Comparison of ENCODE assay signal across 1 worm cellular context in genomic region chrV:4755308-4756029, ce11.
TF ChIP-seq lines count a peak whose summit lies in the region.

TSS of gene pgl-3 (plus strand) at chrV:4755979.

TF ChIP-seq in whole organism, young adult, 124 proteins besides CTCF, POLR2A, EP300 and RAD21 (continued from another document):
- no peak for TF ChIP-seq ets-4 (GFP tag; optimal IDR thresholded peaks at IDR 0.05; lab: Kevin White, UChicago)
- no peak for TF ChIP-seq attf-5 (GFP tag; optimal IDR thresholded peaks at IDR 0.05; lab: Kevin White, UChicago)
- no peak for TF ChIP-seq sdz-38 (tag; optimal IDR thresholded peaks at IDR 0.05; lab: Kevin White, UChicago)
- TF ChIP-seq hlh-26 (GFP tag; conservative IDR thresholded peaks at IDR 0.05; lab: Robert Waterston, UW) = no peak
- TF ChIP-seq let-607 (tag; optimal IDR thresholded peaks at IDR 0.05; lab: Kevin White, UChicago) = no peak
- no peak for TF ChIP-seq ceh-40 (GFP tag; IDR thresholded peaks at IDR 0.05; lab: Robert Waterston, UW)
- 0 out of 2 replicates have a peak, but pooled peaks have one; percentile 8 for TF ChIP-seq B0019.2 (GFP tag; conservative IDR thresholded peaks at IDR 0.05; lab: Robert Waterston, UW)
- TF ChIP-seq snpc-1.1 (tag; optimal IDR thresholded peaks at IDR 0.05; lab: Kevin White, UChicago; ENCODE audit: insufficient read depth) = peak; percentile 18
- TF ChIP-seq him-1 (tag; optimal IDR thresholded peaks at IDR 0.05; lab: Kevin White, UChicago) = peak; percentile 46
- TF ChIP-seq zim-3 (tag; optimal IDR thresholded peaks at IDR 0.05; lab: Kevin White, UChicago) = no peak
- TF ChIP-seq tlf-1 (GFP tag; optimal IDR thresholded peaks at IDR 0.05; lab: Kevin White, UChicago) = peak; percentile 48
- TF ChIP-seq unc-130 (GFP tag; optimal IDR thresholded peaks at IDR 0.05; lab: Kevin White, UChicago) = peak; percentile 11
- TF ChIP-seq madf-10 (tag; optimal IDR thresholded peaks at IDR 0.05; lab: Kevin White, UChicago) = no peak
- no peak for TF ChIP-seq dox-1 (GFP tag; IDR thresholded peaks at IDR 0.05; lab: Robert Waterston, UW)
- TF ChIP-seq pha-4 (tag; optimal IDR thresholded peaks at IDR 0.05; lab: Kevin White, UChicago) = no peak
- no peak for TF ChIP-seq chd-7 (tag; optimal IDR thresholded peaks at IDR 0.05; lab: Kevin White, UChicago)
- TF ChIP-seq lin-40 (tag; optimal IDR thresholded peaks at IDR 0.05; lab: Kevin White, UChicago) = no peak
- no peak for TF ChIP-seq nhr-90 (tag; optimal IDR thresholded peaks at IDR 0.05; lab: Kevin White, UChicago)
- TF ChIP-seq hmg-20 (GFP tag; IDR thresholded peaks at IDR 0.05; lab: Robert Waterston, UW) = no peak
- no peak for TF ChIP-seq mxl-1 (tag; optimal IDR thresholded peaks at IDR 0.05; lab: Kevin White, UChicago)
- peak; percentile 56 for TF ChIP-seq F49E8.2 (tag; optimal IDR thresholded peaks at IDR 0.05; lab: Kevin White, UChicago; ENCODE audit: insufficient read depth)
- peak; percentile 99 for TF ChIP-seq Y79H2A.3 (GFP tag; conservative IDR thresholded peaks at IDR 0.05; lab: Robert Waterston, UW)
- no peak for TF ChIP-seq rec-8 (tag; optimal IDR thresholded peaks at IDR 0.05; lab: Kevin White, UChicago)
- TF ChIP-seq hmg-1.2 (GFP tag; IDR thresholded peaks at IDR 0.05; lab: Robert Waterston, UW) = peak; percentile 34
- no peak for TF ChIP-seq die-1 (tag; optimal IDR thresholded peaks at IDR 0.05; lab: Kevin White, UChicago)
- TF ChIP-seq xnd-1 (tag; optimal IDR thresholded peaks at IDR 0.05; lab: Kevin White, UChicago) = peak; percentile 42
- peak; percentile 42; the same call in 1 of the 2 replicates for TF ChIP-seq Y56A3A.18 (GFP tag; IDR thresholded peaks at IDR 0.05; lab: Robert Waterston, UW)
- TF ChIP-seq lin-54 (GFP tag; optimal IDR thresholded peaks at IDR 0.05; lab: Kevin White, UChicago) = peak; percentile 52
- no peak for TF ChIP-seq hlh-12 (tag; optimal IDR thresholded peaks at IDR 0.05; lab: Kevin White, UChicago)
- peak; percentile 22 for TF ChIP-seq dpl-1 (GFP tag; optimal IDR thresholded peaks at IDR 0.05; lab: Kevin White, UChicago)
- TF ChIP-seq mes-4 (tag; optimal IDR thresholded peaks at IDR 0.05; lab: Kevin White, UChicago) = no peak
- peak; percentile 73 for TF ChIP-seq F39B2.1 (GFP tag; IDR thresholded peaks at IDR 0.05; lab: Robert Waterston, UW)
- no peak for TF ChIP-seq Y53F4B.3 (GFP tag; IDR thresholded peaks at IDR 0.05; lab: Robert Waterston, UW)
- no peak for TF ChIP-seq F10E7.11 (tag; optimal IDR thresholded peaks at IDR 0.05; lab: Kevin White, UChicago)
- no peak for TF ChIP-seq nhr-27 (tag; optimal IDR thresholded peaks at IDR 0.05; lab: Kevin White, UChicago)
- TF ChIP-seq ceh-27 (GFP tag; optimal IDR thresholded peaks at IDR 0.05; lab: Kevin White, UChicago) = no peak
- TF ChIP-seq B0336.3 (GFP tag; IDR thresholded peaks at IDR 0.05; lab: Robert Waterston, UW) = peak; percentile 48; the same call in 1 of the 2 replicates
- no peak; the same call in 1 of the 2 replicates for TF ChIP-seq rcor-1 (GFP tag; IDR thresholded peaks at IDR 0.05; lab: Robert Waterston, UW)
- TF ChIP-seq lir-1 (GFP tag; conservative IDR thresholded peaks at IDR 0.05; lab: Robert Waterston, UW) = no peak
- TF ChIP-seq Y95B8A.8 (GFP tag; IDR thresholded peaks at IDR 0.05; lab: Robert Waterston, UW) = peak; percentile 90; the same call in 1 of the 2 replicates
- no peak for TF ChIP-seq bed-2 (GFP tag; IDR thresholded peaks at IDR 0.05; lab: Robert Waterston, UW)
